Worm (Caenorhabditis elegans) whole organism, young adult: ENCODE data around the gene F17C11.26.

Experiments used
- B0261.1 ChIP-seq: sonication (generic microtip); optimal IDR thresholded peaks from 2 replicates; lab custom pipeline; 2016; ENCODE audit warnings: mild to moderate bottlenecking, missing genetic modification characterization, moderate library complexity, missing compliant biosample characterization
- B0336.3 ChIP-seq: fragments of 200-800 bp; sonication (Bioruptor generic); IDR thresholded peaks from 2 replicates; pipeline ENCODE4 v1.3.6; 2022; ENCODE audit warnings: missing genetic modification characterization, missing compliant biosample characterization
- F10E7.11 ChIP-seq: sonication (generic microtip); optimal IDR thresholded peaks from 2 replicates; lab custom pipeline; 2017; ENCODE audit warnings: mild to moderate bottlenecking, missing genetic modification characterization, moderate library complexity, missing compliant biosample characterization
- F33H1.4 ChIP-seq: fragments of 200-800 bp; sonication (Bioruptor generic); IDR thresholded peaks from 2 replicates; pipeline ENCODE4 v1.3.6; 2022; ENCODE audit warnings: missing genetic modification reagents, missing genetic modification characterization, missing compliant biosample characterization
- F39B2.1 ChIP-seq: fragments of 200-800 bp; sonication (Bioruptor generic); IDR thresholded peaks from 2 replicates; pipeline ENCODE4 v1.3.6; 2022; ENCODE audit warnings: missing genetic modification reagents, missing genetic modification characterization, missing compliant biosample characterization
- T07F8.4 ChIP-seq: sonication (generic microtip); optimal IDR thresholded peaks from 2 replicates; lab custom pipeline; 2016; ENCODE audit warnings: mild to moderate bottlenecking, missing genetic modification characterization, moderate library complexity, missing compliant biosample characterization
- T26A5.8 ChIP-seq: sonication (generic microtip); optimal IDR thresholded peaks from 2 replicates; lab custom pipeline; 2016; ENCODE audit warnings: missing genetic modification characterization, missing compliant biosample characterization
- Y95B8A.8 ChIP-seq: fragments of 200-800 bp; sonication (Bioruptor generic); IDR thresholded peaks from 2 replicates; pipeline ENCODE4 v1.3.6; 2022; ENCODE audit warnings: missing genetic modification reagents, missing genetic modification characterization, missing compliant biosample characterization
- ama-1 ChIP-seq, 3 experiments: fragments of 150-350 bp in 1 of 3; sonication (generic microtip) in 2 of 3; optimal IDR thresholded peaks; 2 replicates each; lab custom pipeline; 2014 to 2018; ENCODE audit warnings: missing biosample characterization in 2 of 3, missing genetic modification characterization in 2 of 3, missing genetic modification reagents in 2 of 3
- atf-7 ChIP-seq: sonication (generic microtip); optimal IDR thresholded peaks from 2 replicates; lab custom pipeline; 2017; ENCODE audit warnings: mild to moderate bottlenecking, missing genetic modification characterization, missing compliant biosample characterization
- athp-1 ChIP-seq: sonication (generic microtip); optimal IDR thresholded peaks from 2 replicates; lab custom pipeline; 2017; ENCODE audit warnings: mild to moderate bottlenecking, missing genetic modification characterization, missing compliant biosample characterization
- attf-6 ChIP-seq: fragments of 200-800 bp; sonication (Bioruptor generic); IDR thresholded peaks from 2 replicates; pipeline ENCODE4 v1.3.6; 2022; ENCODE audit warnings: missing genetic modification reagents, missing genetic modification characterization, missing compliant biosample characterization
- bed-1 ChIP-seq: fragments of 200-800 bp; sonication (Bioruptor generic); IDR thresholded peaks from 2 replicates; pipeline ENCODE4 v1.3.6; 2022; ENCODE audit warnings: missing genetic modification reagents, missing genetic modification characterization, missing compliant biosample characterization
- bed-2 ChIP-seq: fragments of 200-800 bp; sonication (Bioruptor generic); IDR thresholded peaks from 2 replicates; pipeline ENCODE4 v1.3.6; 2022; ENCODE audit warnings: missing genetic modification reagents, missing genetic modification characterization, missing compliant biosample characterization
- ccch-3 ChIP-seq: fragments of 200-800 bp; sonication (Bioruptor generic); optimal IDR thresholded peaks from 2 replicates; lab custom pipeline; 2018; ENCODE audit warnings: mild to moderate bottlenecking, missing genetic modification characterization, missing compliant biosample characterization
- cebp-1 ChIP-seq, 2 experiments: fragments of 200-800 bp in 1 of 2; sonication (Bioruptor generic) in 1 of 2; sonication (generic microtip) in 1 of 2; IDR thresholded peaks in 1 of 2; optimal IDR thresholded peaks in 1 of 2; 2 replicates each; pipeline versions ENCODE4 v1.3.6 to Lab custom; 2017 to 2022; ENCODE audit warnings: missing compliant biosample characterization in 2 of 2, missing genetic modification characterization in 2 of 2, mild to moderate bottlenecking in 1 of 2, missing genetic modification reagents in 1 of 2, moderate library complexity in 1 of 2
- ceh-100 ChIP-seq: fragments of 200-800 bp; sonication (Bioruptor generic); IDR thresholded peaks from 2 replicates; pipeline ENCODE4 v1.3.6; 2022; ENCODE audit warnings: missing genetic modification reagents, missing genetic modification characterization, missing compliant biosample characterization
- ceh-79 ChIP-seq: sonication (generic microtip); optimal IDR thresholded peaks from 2 replicates; lab custom pipeline; 2017; ENCODE audit warnings: mild to moderate bottlenecking, missing genetic modification characterization, missing compliant biosample characterization
- ceh-91 ChIP-seq: fragments of 200-800 bp; sonication (Bioruptor generic); IDR thresholded peaks from 2 replicates; pipeline ENCODE4 v1.3.6; 2022; ENCODE audit warnings: missing genetic modification reagents, missing genetic modification characterization, missing compliant biosample characterization
- chd-7 ChIP-seq: sonication (generic microtip); optimal IDR thresholded peaks from 2 replicates; lab custom pipeline; 2016; ENCODE audit warnings: mild to moderate bottlenecking, missing genetic modification characterization, moderate library complexity, missing compliant biosample characterization
- efl-1 ChIP-seq: fragments of 150-350 bp; optimal IDR thresholded peaks from 2 replicates; lab custom pipeline; 2014; ENCODE audit warnings: missing biosample characterization, missing genetic modification reagents, missing genetic modification characterization
- ekl-4 ChIP-seq: fragments of 200-800 bp; sonication (Bioruptor generic); IDR thresholded peaks from 2 replicates; pipeline ENCODE4 v1.3.6; 2022; ENCODE audit warnings: missing genetic modification reagents, missing genetic modification characterization, missing compliant biosample characterization
- ets-4 ChIP-seq: fragments of 200-800 bp; sonication (Bioruptor generic); optimal IDR thresholded peaks from 2 replicates; lab custom pipeline; 2018; ENCODE audit warnings: mild to moderate bottlenecking, missing genetic modification characterization, missing compliant biosample characterization
- fkh-3 ChIP-seq: sonication (generic microtip); optimal IDR thresholded peaks from 2 replicates; lab custom pipeline; 2016; ENCODE audit warnings: mild to moderate bottlenecking, missing genetic modification characterization, missing compliant biosample characterization
- hlh-12 ChIP-seq: sonication (generic microtip); optimal IDR thresholded peaks from 2 replicates; lab custom pipeline; 2016; ENCODE audit warnings: missing genetic modification characterization, missing compliant biosample characterization
- hmg-1.2 ChIP-seq: fragments of 200-800 bp; sonication (Bioruptor generic); IDR thresholded peaks from 2 replicates; pipeline ENCODE4 v1.3.6; 2022; ENCODE audit warnings: missing genetic modification reagents, missing genetic modification characterization, missing compliant biosample characterization
- hsf-1 ChIP-seq: fragments of 200-800 bp; sonication (Bioruptor generic); IDR thresholded peaks from 2 replicates; pipeline ENCODE4 v1.3.6; 2022; ENCODE audit warnings: missing genetic modification reagents, missing genetic modification characterization, missing compliant biosample characterization
- let-607 ChIP-seq, 2 experiments: fragments of 200-800 bp in 1 of 2; sonication (Bioruptor generic) in 1 of 2; sonication (generic microtip) in 1 of 2; optimal IDR thresholded peaks; 2 replicates each; lab custom pipeline; 2016 to 2018; ENCODE audit warnings: mild to moderate bottlenecking in 2 of 2, missing compliant biosample characterization in 2 of 2, missing genetic modification characterization in 2 of 2, moderate library complexity in 2 of 2, missing genotype in 1 of 2
- lin-35 ChIP-seq, 3 experiments: fragments of 150-350 bp in 2 of 3; sonication (generic microtip) in 1 of 3; optimal IDR thresholded peaks; 2 replicates each; lab custom pipeline; 2014 to 2018; ENCODE audit warnings: missing biosample characterization in 3 of 3, missing genetic modification characterization in 3 of 3, missing genetic modification reagents in 3 of 3
- lin-54 ChIP-seq: fragments of 200-800 bp; sonication (Bioruptor generic); optimal IDR thresholded peaks from 2 replicates; lab custom pipeline; 2018; ENCODE audit warnings: mild to moderate bottlenecking, missing genetic modification characterization, missing compliant biosample characterization
- madf-10 ChIP-seq: sonication (generic microtip); optimal IDR thresholded peaks from 2 replicates; lab custom pipeline; 2016; ENCODE audit warnings: mild to moderate bottlenecking, missing genetic modification characterization, missing compliant biosample characterization
- mcd-1 ChIP-seq: fragments of 200-800 bp; sonication (Bioruptor generic); IDR thresholded peaks from 2 replicates; pipeline ENCODE4 v1.3.6; 2022; ENCODE audit warnings: missing genetic modification reagents, missing genetic modification characterization, missing compliant biosample characterization
- nfya-1 ChIP-seq: sonication (generic microtip); optimal IDR thresholded peaks from 2 replicates; lab custom pipeline; 2017; ENCODE audit warnings: antibody characterized with exemption, missing compliant biosample characterization, missing genetic modification characterization, borderline replicate concordance; ENCODE audit not compliant: insufficient read depth
- nhr-80 ChIP-seq: sonication (generic microtip); optimal IDR thresholded peaks from 2 replicates; lab custom pipeline; 2016; ENCODE audit warnings: missing genetic modification characterization, missing compliant biosample characterization
- repo-1 ChIP-seq: sonication (generic microtip); optimal IDR thresholded peaks from 2 replicates; lab custom pipeline; 2017; ENCODE audit warnings: mild to moderate bottlenecking, missing genetic modification characterization, missing compliant biosample characterization
- rpc-1 ChIP-seq, 2 experiments: fragments of 150-350 bp in 1 of 2; sonication (generic microtip) in 1 of 2; optimal IDR thresholded peaks; 2 replicates each; lab custom pipeline; 2014 to 2018; ENCODE audit warnings: missing biosample characterization in 1 of 2, missing genetic modification characterization in 1 of 2, missing genetic modification reagents in 1 of 2, missing genotype in 1 of 2
- snpc-4 ChIP-seq, 5 experiments: fragments of 150-350 bp in 1 of 5; sonication (generic microtip) in 4 of 5; optimal IDR thresholded peaks; 2 replicates each; lab custom pipeline; 2014 to 2018; ENCODE audit warnings: missing genetic modification characterization in 5 of 5, missing biosample characterization in 3 of 5, antibody characterized with exemption in 2 of 5, mild to moderate bottlenecking in 2 of 5, missing compliant biosample characterization in 2 of 5, missing genotype in 2 of 5, moderate library complexity in 2 of 5, missing genetic modification reagents in 1 of 5
- unc-130 ChIP-seq: sonication (generic microtip); optimal IDR thresholded peaks from 2 replicates; lab custom pipeline; 2016; ENCODE audit warnings: missing genetic modification reagents, missing genetic modification characterization, missing compliant biosample characterization
- ztf-25 ChIP-seq: fragments of 200-800 bp; sonication (Bioruptor generic); IDR thresholded peaks from 2 replicates; pipeline ENCODE4 v1.3.6; 2022; ENCODE audit warnings: missing genetic modification reagents, missing genetic modification characterization, missing compliant biosample characterization
- ztf-26 ChIP-seq: sonication (generic microtip); optimal IDR thresholded peaks from 2 replicates; lab custom pipeline; 2017; ENCODE audit warnings: missing genetic modification characterization, missing compliant biosample characterization
- ztf-6 ChIP-seq: fragments of 200-800 bp; sonication (Bioruptor generic); IDR thresholded peaks from 2 replicates; pipeline ENCODE4 v1.3.6; 2022; ENCODE audit warnings: missing genetic modification reagents, missing genetic modification characterization, missing compliant biosample characterization

F17C11.26 gene

ce11 chrV:10958322-10958900 lies 17.2 kb downstream of the F17C11.26 start, which contains the start of gene pigt-1:
Gene pigt-1, minus strand, starts transcription at chrV:10958821.
- TF ChIP-seq ztf-26 (no peak), cebp-1 (GFP tag; IDR thresholded peaks at IDR 0.05; lab: Robert Waterston, UW) (no peak), cebp-1 (tag; optimal IDR thresholded peaks at IDR 0.05; lab: Kevin White, UChicago) (peak; percentile 30), F39B2.1 (GFP tag; lab: Robert Waterston, UW) (no peak), Y95B8A.8 (no peak), F33H1.4 (no peak), ztf-6 (GFP tag; lab: Robert Waterston, UW) (no peak), nfya-1 (tag; lab: Kevin White, UChicago) (no peak), let-607 (tag; optimal IDR thresholded peaks at IDR 0.05; lab: Kevin White, UChicago) (peak in 1 of 2 experiments; percentile 0), atf-7 (tag; lab: Kevin White, UChicago) (no peak), chd-7 (tag; lab: Kevin White, UChicago) (peak; percentile 23), mcd-1 (GFP tag; lab: Robert Waterston, UW) (peak; percentile 28; the same call in 1 of the 2 replicates), athp-1 (tag; lab: Kevin White, UChicago) (peak; percentile 9), bed-2 (no peak), efl-1 (GFP tag; lab: Kevin White, UChicago) (no peak), lin-54 (GFP tag; lab: Kevin White, UChicago) (peak; percentile 29), ceh-79 (tag; lab: Kevin White, UChicago) (no peak), nhr-80 (tag; lab: Kevin White, UChicago) (no peak), snpc-4 (GFP tag; optimal IDR thresholded peaks at IDR 0.05; lab: Kevin White, UChicago) (no peak), snpc-4 (tag; optimal IDR thresholded peaks at IDR 0.05; lab: Kevin White, UChicago) (peak in 1 of 4 experiments; percentile 9), T07F8.4 (tag; lab: Kevin White, UChicago) (no peak), hsf-1 (GFP tag; lab: Robert Waterston, UW) (0 out of 2 replicates have a peak, but pooled peaks have one; percentile 14), ceh-91 (GFP tag; lab: Robert Waterston, UW) (no peak), B0261.1 (no peak), repo-1 (tag; lab: Kevin White, UChicago) (peak; percentile 60), unc-130 (peak; percentile 15), bed-1 (GFP tag; lab: Robert Waterston, UW) (no peak), hmg-1.2 (GFP tag; lab: Robert Waterston, UW) (0 out of 2 replicates have a peak, but pooled peaks have one; percentile 10), ztf-25 (GFP tag; lab: Robert Waterston, UW) (no peak), madf-10 (tag; lab: Kevin White, UChicago) (no peak), fkh-3 (tag; lab: Kevin White, UChicago) (peak; percentile 25), ccch-3 (GFP tag; lab: Kevin White, UChicago) (no peak), F10E7.11 (tag; lab: Kevin White, UChicago) (no peak), T26A5.8 (tag; lab: Kevin White, UChicago) (no peak), attf-6 (GFP tag; lab: Robert Waterston, UW) (no peak), ceh-100 (GFP tag; lab: Robert Waterston, UW) (no peak), ets-4 (GFP tag; lab: Kevin White, UChicago) (peak; percentile 11), hlh-12 (tag; lab: Kevin White, UChicago) (no peak), ama-1 (optimal IDR thresholded peaks at IDR 0.05; lab: Kevin White, UChicago) (peak; percentile 60), ama-1 (GFP tag; optimal IDR thresholded peaks at IDR 0.05; lab: Kevin White, UChicago) (no peak), B0336.3 (GFP tag; lab: Robert Waterston, UW) (peak; percentile 66; the same call in 1 of the 2 replicates), rpc-1 (optimal IDR thresholded peaks at IDR 0.05; lab: Kevin White, UChicago) (no peak), rpc-1 (tag; optimal IDR thresholded peaks at IDR 0.05; lab: Kevin White, UChicago) (no peak), lin-35 (GFP tag; optimal IDR thresholded peaks at IDR 0.05; lab: Kevin White, UChicago) (no peak), ekl-4 (GFP tag; lab: Robert Waterston, UW) (0 out of 2 replicates have a peak, but pooled peaks have one; percentile 42)
